Worm (Caenorhabditis elegans): ENCODE measurements around the gene zig-12.

- no peak for TF ChIP-seq ama-1 (optimal IDR thresholded peaks at IDR 0.05)
- TF ChIP-seq pha-4 (tag; optimal IDR thresholded peaks at IDR 0.05): no peak
- no peak for TF ChIP-seq fkh-10 (GFP tag; optimal IDR thresholded peaks at IDR 0.05)
- no peak for TF ChIP-seq rnt-1 (tag; optimal IDR thresholded peaks at IDR 0.05)
- TF ChIP-seq pqm-1 (tag; optimal IDR thresholded peaks at IDR 0.05): no peak
These were observed 33.1 kb downstream of the zig-12 start, which contains the start of gene R04E5.7 for ce11 chrX:8796699-8797282.

Data from whole organism, late embryonic.